Worm (Caenorhabditis elegans) whole organism, late embryonic: ENCODE data around the gene npr-15.

Experiments
- C08G9.2 ChIP-seq: sonication (generic microtip); optimal IDR thresholded peaks from 2 replicates; lab custom pipeline; 2016; ENCODE audit warnings: mild to moderate bottlenecking, missing genetic modification characterization, moderate library complexity, missing compliant biosample characterization
- C38D4.7 ChIP-seq: fragments of 200-800 bp; sonication (Bioruptor generic); optimal IDR thresholded peaks from 2 replicates; lab custom pipeline; 2018; ENCODE audit warnings: mild to moderate bottlenecking, missing genetic modification characterization, moderate library complexity, missing compliant biosample characterization
- ama-1 ChIP-seq: fragments of 150-350 bp; optimal IDR thresholded peaks from 2 replicates; lab custom pipeline; 2014
- hlh-30 ChIP-seq: sonication (generic microtip); optimal IDR thresholded peaks from 2 replicates; lab custom pipeline; 2017; ENCODE audit warnings: antibody characterized with exemption, missing genetic modification characterization, missing compliant biosample characterization; ENCODE audit not compliant: insufficient read depth
- lin-11 ChIP-seq: fragments of 200-800 bp; sonication (Bioruptor generic); optimal IDR thresholded peaks from 2 replicates; lab custom pipeline; 2018; ENCODE audit warnings: mild to moderate bottlenecking, missing genetic modification characterization, missing compliant biosample characterization
- mec-3 ChIP-seq: sonication (generic microtip); optimal IDR thresholded peaks from 2 replicates; lab custom pipeline; 2016; ENCODE audit warnings: borderline replicate concordance, missing genetic modification characterization, missing compliant biosample characterization
- nhr-232 ChIP-seq: sonication (generic microtip); optimal IDR thresholded peaks from 2 replicates; lab custom pipeline; 2016; ENCODE audit warnings: missing genetic modification characterization, missing compliant biosample characterization
- pha-4 ChIP-seq: fragments of 150-350 bp; optimal IDR thresholded peaks from 2 replicates; lab custom pipeline; 2018; ENCODE audit warnings: missing biosample characterization, missing genetic modification reagents, missing genetic modification characterization
- syd-9 ChIP-seq: sonication (generic microtip); optimal IDR thresholded peaks from 2 replicates; lab custom pipeline; 2016; ENCODE audit warnings: mild to moderate bottlenecking, missing genetic modification characterization, moderate library complexity, missing compliant biosample characterization

DNA sequence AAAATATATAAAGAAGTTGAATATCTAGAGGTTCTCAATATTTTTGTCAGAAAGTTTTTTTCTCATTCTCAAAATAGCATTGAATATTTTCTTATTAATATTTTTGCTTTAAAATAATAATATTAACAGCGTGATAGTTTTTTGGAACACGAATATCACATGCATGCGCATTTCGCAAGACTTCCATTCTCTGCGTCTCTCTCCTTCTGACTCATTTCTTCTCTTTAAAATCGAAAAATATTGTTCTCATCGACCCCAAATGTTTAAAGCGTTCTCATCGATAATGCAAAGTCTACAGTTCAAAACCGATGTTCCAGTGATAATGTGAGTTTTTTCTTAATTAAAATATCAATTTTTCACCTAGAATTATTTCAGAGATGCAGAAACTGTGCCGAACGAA lies 8.9 kb upstream of the npr-15 start, which contains the start of gene C14B1.3:
- TF ChIP-seq nhr-232 (tag; lab: Kevin White, UChicago): no peak
- TF ChIP-seq pha-4: no peak
- no peak for TF ChIP-seq ama-1 (lab: Kevin White, UChicago)
- TF ChIP-seq mec-3 (tag; lab: Kevin White, UChicago): no peak
- TF ChIP-seq C38D4.7 (GFP tag; lab: Kevin White, UChicago): no peak
- no peak for TF ChIP-seq lin-11 (tag; lab: Kevin White, UChicago)
- TF ChIP-seq syd-9: no peak
- peak; percentile 45 for TF ChIP-seq hlh-30
- TF ChIP-seq C08G9.2 (tag; lab: Kevin White, UChicago): no peak
